Fruit fly (Drosophila melanogaster) whole organism, embryonic: ENCODE results near the gene CG13676.

Experiments used
- Awh ChIP-seq: fragments of 200-800 bp; sonication (Bioruptor generic); IDR thresholded peaks from 2 replicates; pipeline ENCODE4, ENCODE4 v1.3.6; 2022; ENCODE audit warnings: missing biosample characterization, missing genetic modification characterization
- CG10959 ChIP-seq: fragments of 200-800 bp; sonication (Bioruptor generic); IDR thresholded peaks from 2 replicates; pipeline ENCODE4 v1.3.6; 2022; ENCODE audit warnings: missing biosample characterization, missing genetic modification characterization
- CG11398 ChIP-seq: fragments of 200-800 bp; sonication (Bioruptor generic); optimal IDR thresholded peaks from 2 replicates; lab custom pipeline; 2016; ENCODE audit warnings: missing biosample characterization, missing genetic modification characterization
- CG11723 ChIP-seq: fragments of 200-800 bp; sonication (Bioruptor generic); optimal IDR thresholded peaks from 2 replicates; lab custom pipeline; 2017; ENCODE audit warnings: missing biosample characterization, mild to moderate bottlenecking, missing genetic modification characterization
- CG12391 ChIP-seq: fragments of 200-800 bp; sonication (Bioruptor generic); optimal IDR thresholded peaks from 3 replicates; lab custom pipeline; 2018; ENCODE audit warnings: missing biosample characterization, mild to moderate bottlenecking, missing genetic modification characterization, moderate library complexity
- CG13624 ChIP-seq: fragments of 200-800 bp; sonication (Bioruptor generic); optimal IDR thresholded peaks from 2 replicates; lab custom pipeline; 2016; ENCODE audit warnings: missing biosample characterization, missing genetic modification characterization
- CG14050 ChIP-seq: fragments of 200-800 bp; sonication (Bioruptor generic); IDR thresholded peaks from 3 replicates; pipeline ENCODE4 v1.3.6; 2022; ENCODE audit warnings: missing biosample characterization, missing genetic modification characterization
- CG15269 ChIP-seq: fragments of 200-800 bp; sonication (Bioruptor generic); optimal IDR thresholded peaks from 2 replicates; lab custom pipeline; 2018; ENCODE audit warnings: missing biosample characterization, mild to moderate bottlenecking, missing genetic modification characterization, moderate library complexity
- CG17328 ChIP-seq: fragments of 200-800 bp; sonication (Bioruptor generic); IDR thresholded peaks from 2 replicates; pipeline ENCODE4 v1.3.6; 2022; ENCODE audit warnings: missing biosample characterization, missing genetic modification characterization
- CG17361 ChIP-seq: fragments of 200-800 bp; sonication (Bioruptor generic); IDR thresholded peaks from 3 replicates; pipeline ENCODE4 v1.3.6; 2022; ENCODE audit warnings: missing biosample characterization, missing genetic modification characterization
- CG17829 ChIP-seq: fragments of 200-800 bp; optimal IDR thresholded peaks from 2 replicates; lab custom pipeline; 2019; ENCODE audit warnings: missing biosample characterization, mild to moderate bottlenecking, missing genetic modification characterization, moderate library complexity
- CG18262 ChIP-seq: fragments of 200-800 bp; optimal IDR thresholded peaks from 3 replicates; lab custom pipeline; 2019; ENCODE audit warnings: missing biosample characterization, mild to moderate bottlenecking, missing genetic modification characterization, moderate library complexity
- CG34224 ChIP-seq: fragments of 200-800 bp; sonication (Bioruptor generic); IDR thresholded peaks from 3 replicates; pipeline ENCODE4 v1.3.6; 2022; ENCODE audit warnings: missing biosample characterization, missing genetic modification characterization; ENCODE audit not compliant: partially characterized antibody
- CG4328 ChIP-seq: fragments of 200-800 bp; sonication (Bioruptor generic); optimal IDR thresholded peaks from 3 replicates; lab custom pipeline; 2017; ENCODE audit warnings: missing biosample characterization, missing genetic modification reagents, missing genetic modification characterization
- CG4360 ChIP-seq: fragments of 200-800 bp; sonication (Bioruptor generic); IDR thresholded peaks from 2 replicates; pipeline ENCODE4 v1.3.6; 2022; ENCODE audit warnings: missing biosample characterization, missing genetic modification characterization
- CG5953 ChIP-seq: fragments of 200-800 bp; sonication (Bioruptor generic); IDR thresholded peaks from 2 replicates; pipeline ENCODE4 v1.3.6; 2022; ENCODE audit warnings: missing biosample characterization, missing genetic modification characterization
- CG6175 ChIP-seq: fragments of 200-800 bp; sonication (Bioruptor generic); IDR thresholded peaks from 3 replicates; pipeline ENCODE4 v1.3.6; 2022; ENCODE audit warnings: missing biosample characterization, missing genetic modification characterization
- CG6272 ChIP-seq: fragments of 200-800 bp; sonication (Bioruptor generic); IDR thresholded peaks from 2 replicates; pipeline ENCODE4 v1.3.6; 2022; ENCODE audit warnings: missing biosample characterization, missing genetic modification characterization
- CG6765 ChIP-seq: fragments of 200-800 bp; sonication (Bioruptor generic); optimal IDR thresholded peaks from 3 replicates; lab custom pipeline; 2017; ENCODE audit warnings: missing biosample characterization, mild to moderate bottlenecking, missing genetic modification characterization
- CG7786 ChIP-seq: fragments of 200-800 bp; sonication (Bioruptor generic); optimal IDR thresholded peaks from 2 replicates; lab custom pipeline; 2016; ENCODE audit warnings: missing biosample characterization, missing genetic modification characterization
- CG9727 ChIP-seq: fragments of 200-800 bp; sonication (Bioruptor generic); optimal IDR thresholded peaks from 3 replicates; lab custom pipeline; 2017; ENCODE audit warnings: missing biosample characterization, mild to moderate bottlenecking, missing genetic modification characterization
- CG9932 ChIP-seq: fragments of 200-800 bp; sonication (Bioruptor generic); IDR thresholded peaks from 2 replicates; pipeline ENCODE4 v1.3.6; 2022; ENCODE audit warnings: missing biosample characterization, missing genetic modification characterization
- CkIIα-i1 ChIP-seq: fragments of 200-800 bp; sonication (Bioruptor generic); IDR thresholded peaks from 2 replicates; pipeline ENCODE4 v1.3.6; 2022; ENCODE audit warnings: missing biosample characterization, missing genetic modification characterization
- ERR ChIP-seq: fragments of 200-800 bp; sonication (Bioruptor generic); optimal IDR thresholded peaks from 2 replicates; lab custom pipeline; 2016; ENCODE audit warnings: missing biosample characterization, missing genetic modification characterization
- Fer3 ChIP-seq: fragments of 200-800 bp; sonication (Bioruptor generic); optimal IDR thresholded peaks from 2 replicates; lab custom pipeline; 2018; ENCODE audit warnings: missing biosample characterization, mild to moderate bottlenecking, missing genetic modification characterization, moderate library complexity
- GATAe ChIP-seq: fragments of 200-800 bp; sonication (Bioruptor generic); conservative IDR thresholded peaks from 2 replicates; pipeline ENCODE4 v1.3.6; 2022; ENCODE audit warnings: missing biosample characterization, missing genetic modification characterization
- Hand ChIP-seq: fragments of 200-800 bp; sonication (Bioruptor generic); optimal IDR thresholded peaks from 2 replicates; lab custom pipeline; 2017; ENCODE audit warnings: mild to moderate bottlenecking, missing biosample characterization, missing genetic modification reagents, missing genetic modification characterization
- Hr3 ChIP-seq: fragments of 200-800 bp; sonication (Bioruptor generic); optimal IDR thresholded peaks from 3 replicates; lab custom pipeline; 2016; ENCODE audit warnings: missing biosample characterization, missing genetic modification characterization
- Hsf ChIP-seq: fragments of 200-800 bp; sonication (Bioruptor generic); optimal IDR thresholded peaks from 3 replicates; lab custom pipeline; 2016; ENCODE audit warnings: missing biosample characterization, missing genetic modification characterization
- Lim3 ChIP-seq: fragments of 200-800 bp; sonication (Bioruptor generic); IDR thresholded peaks from 2 replicates; pipeline ENCODE4 v1.3.6; 2022; ENCODE audit warnings: missing biosample characterization, missing genetic modification characterization
- Oaz ChIP-seq: fragments of 200-800 bp; sonication (Bioruptor generic); IDR thresholded peaks from 2 replicates; pipeline ENCODE4 v1.3.6; 2022; ENCODE audit warnings: missing biosample characterization, missing genetic modification characterization
- bowl ChIP-seq: fragments of 200-800 bp; sonication (Bioruptor generic); IDR thresholded peaks from 2 replicates; pipeline ENCODE4 v1.3.6; 2022; ENCODE audit warnings: missing biosample characterization, missing genetic modification characterization
- chn ChIP-seq: fragments of 200-800 bp; sonication (Bioruptor generic); optimal IDR thresholded peaks from 2 replicates; lab custom pipeline; 2016; ENCODE audit warnings: missing biosample characterization, missing genetic modification characterization
- cwo ChIP-seq: fragments of 200-800 bp; sonication (Bioruptor generic); optimal IDR thresholded peaks from 3 replicates; lab custom pipeline; 2017; ENCODE audit warnings: missing biosample characterization, missing genetic modification characterization, mild to moderate bottlenecking, moderate library complexity, missing genetic modification reagents
- da ChIP-seq: fragments of 200-800 bp; sonication (Bioruptor generic); optimal IDR thresholded peaks from 2 replicates; lab custom pipeline; 2016; ENCODE audit warnings: missing biosample characterization, missing genetic modification characterization
- fd96Cb ChIP-seq: fragments of 200-800 bp; sonication (Bioruptor generic); optimal IDR thresholded peaks from 2 replicates; lab custom pipeline; 2018; ENCODE audit warnings: missing biosample characterization, mild to moderate bottlenecking, missing genetic modification characterization, moderate library complexity
- ind ChIP-seq: fragments of 200-800 bp; sonication (Bioruptor generic); optimal IDR thresholded peaks from 3 replicates; lab custom pipeline; 2016; ENCODE audit warnings: missing biosample characterization, missing genetic modification characterization
- lbe ChIP-seq: fragments of 200-800 bp; sonication (Bioruptor generic); optimal IDR thresholded peaks from 2 replicates; lab custom pipeline; 2016; ENCODE audit warnings: missing biosample characterization, mild to moderate bottlenecking, missing genetic modification characterization
- lilli ChIP-seq: fragments of 200-800 bp; sonication (Bioruptor generic); optimal IDR thresholded peaks from 3 replicates; lab custom pipeline; 2016; ENCODE audit warnings: missing biosample characterization, missing genetic modification characterization
- nau ChIP-seq: fragments of 200-800 bp; sonication (Bioruptor generic); optimal IDR thresholded peaks from 3 replicates; lab custom pipeline; 2017; ENCODE audit warnings: missing biosample characterization, mild to moderate bottlenecking, missing genetic modification characterization, missing genetic modification reagents
- p53 ChIP-seq: fragments of 200-800 bp; sonication (Bioruptor generic); optimal IDR thresholded peaks from 2 replicates; lab custom pipeline; 2016; ENCODE audit warnings: missing biosample characterization, missing genetic modification characterization
- pnt ChIP-seq: fragments of 200-800 bp; sonication (Bioruptor generic); optimal IDR thresholded peaks from 3 replicates; lab custom pipeline; 2016; ENCODE audit warnings: missing biosample characterization, missing genetic modification characterization
- prd ChIP-seq, 3 experiments: fragments of >200 bp in 2 of 3; fragments of 200-800 bp in 1 of 3; sonication (Bioruptor generic) in 1 of 3; optimal IDR thresholded peaks in 2 of 3; IDR thresholded peaks in 1 of 3; 2 replicates in 2 of 3; 3 replicates in 1 of 3; pipeline versions ENCODE4 v1.3.6 to Lab custom; 2017 to 2022; ENCODE audit warnings: missing biosample characterization in 1 of 3, missing genetic modification characterization in 1 of 3
- rib ChIP-seq: fragments of 200-800 bp; sonication (Bioruptor generic); IDR thresholded peaks from 2 replicates; pipeline ENCODE4 v1.3.6; 2022; ENCODE audit warnings: missing biosample characterization, missing genetic modification characterization
- scrt ChIP-seq: fragments of 200-800 bp; sonication (Bioruptor generic); optimal IDR thresholded peaks from 2 replicates; lab custom pipeline; 2018; ENCODE audit warnings: missing biosample characterization, mild to moderate bottlenecking, missing genetic modification characterization, moderate library complexity
- seq ChIP-seq: fragments of 200-800 bp; sonication (Bioruptor generic); IDR thresholded peaks from 2 replicates; pipeline ENCODE4 v1.3.6; 2022; ENCODE audit warnings: missing biosample characterization, missing genetic modification characterization
- sob ChIP-seq: fragments of 200-800 bp; sonication (Bioruptor generic); IDR thresholded peaks from 2 replicates; pipeline ENCODE4 v1.3.6; 2022; ENCODE audit warnings: missing biosample characterization, missing genetic modification characterization
- sqz ChIP-seq: fragments of 200-800 bp; sonication (Bioruptor generic); optimal IDR thresholded peaks from 3 replicates; lab custom pipeline; 2018; ENCODE audit warnings: missing biosample characterization, mild to moderate bottlenecking, missing genetic modification characterization
- stc ChIP-seq: fragments of 200-800 bp; sonication (Bioruptor generic); IDR thresholded peaks from 2 replicates; pipeline ENCODE4 v1.3.6; 2022; ENCODE audit warnings: missing biosample characterization, missing genetic modification characterization
- unc-4 ChIP-seq: fragments of 200-800 bp; sonication (Bioruptor generic); IDR thresholded peaks from 2 replicates; pipeline ENCODE4 v1.3.6; 2022; ENCODE audit warnings: missing biosample characterization, missing genetic modification characterization; ENCODE audit not compliant: partially characterized antibody
- vfl ChIP-seq: fragments of 200-800 bp; sonication (Bioruptor generic); optimal IDR thresholded peaks from 2 replicates; lab custom pipeline; 2016; ENCODE audit warnings: missing biosample characterization, missing genetic modification characterization

The CG13676 gene

dm6 chr3L:8137448-8137906 lies 14.1 kb downstream of the CG13676 start, which contains the start of the genes Setx and mus301 (continued):
- TF ChIP-seq Oaz: 0 out of 2 replicates have a peak, but pooled peaks have one; percentile 20
- peak; percentile 85 for TF ChIP-seq Hr3 (GFP tag; lab: Kevin White, UChicago)
- peak; percentile 46 for TF ChIP-seq cwo (GFP tag; lab: Kevin White, UChicago)
- TF ChIP-seq CG12391: peak; percentile 82
- peak; percentile 60 for TF ChIP-seq ERR (GFP tag; lab: Kevin White, UChicago)
- TF ChIP-seq CG34224 (GFP tag; lab: Robert Waterston, UW): no peak
- peak; percentile 66 for TF ChIP-seq fd96Cb (tag; lab: Kevin White, UChicago)
- TF ChIP-seq Hsf: peak; percentile 89
- TF ChIP-seq lilli (GFP tag; lab: Kevin White, UChicago): peak; percentile 92
- TF ChIP-seq rib: peak; percentile 73
- peak; percentile 73 for TF ChIP-seq CG6272 (GFP tag; lab: Robert Waterston, UW)
- TF ChIP-seq nau: no peak
- peak; percentile 92 for TF ChIP-seq sob (GFP tag; lab: Robert Waterston, UW)
- no peak for TF ChIP-seq prd (optimal IDR thresholded peaks at IDR 0.05; lab: Kevin White, UChicago)
- peak; percentile 84 for TF ChIP-seq prd (GFP tag; IDR thresholded peaks at IDR 0.05; lab: Robert Waterston, UW)
- 0 out of 3 replicates have a peak, but pooled peaks have one; percentile 10 for TF ChIP-seq CG14050 (GFP tag; lab: Robert Waterston, UW)
- no peak for TF ChIP-seq GATAe (GFP tag; lab: Robert Waterston, UW)
- peak; percentile 83 for TF ChIP-seq CG7786 (GFP tag; lab: Kevin White, UChicago)
- peak; percentile 64 for TF ChIP-seq CG11723 (GFP tag; lab: Kevin White, UChicago)
- no peak; the same call in 2 of the 3 replicates for TF ChIP-seq CG17361 (GFP tag; lab: Robert Waterston, UW)
- TF ChIP-seq da: peak; percentile 72
- no peak for TF ChIP-seq CkIIα-i1
- no peak for TF ChIP-seq CG5953 (GFP tag; lab: Robert Waterston, UW)
- TF ChIP-seq CG10959 (GFP tag; lab: Robert Waterston, UW): peak; percentile 48; the same call in 1 of the 2 replicates
- no peak for TF ChIP-seq CG6765 (GFP tag; lab: Kevin White, UChicago)
- TF ChIP-seq CG6175: peak; percentile 71; the same call in 2 of the 3 replicates
- no peak for TF ChIP-seq CG18262
- TF ChIP-seq lbe (GFP tag; lab: Kevin White, UChicago): peak; percentile 84
- TF ChIP-seq unc-4 (GFP tag; lab: Robert Waterston, UW): peak; percentile 17; the same call in 1 of the 2 replicates
- TF ChIP-seq CG9727 (GFP tag; lab: Kevin White, UChicago): peak; percentile 82
- TF ChIP-seq stc: no peak
- TF ChIP-seq CG13624: peak; percentile 91
- TF ChIP-seq scrt (GFP tag; lab: Kevin White, UChicago): no peak
- TF ChIP-seq Fer3: peak; percentile 70
- no peak for TF ChIP-seq sqz
- TF ChIP-seq Hand: no peak
- peak; percentile 63 for TF ChIP-seq CG17328 (GFP tag; lab: Robert Waterston, UW)
- no peak for TF ChIP-seq Awh
- peak; percentile 90 for TF ChIP-seq chn (GFP tag; lab: Kevin White, UChicago)
- TF ChIP-seq seq (GFP tag; lab: Robert Waterston, UW): no peak
- peak; percentile 37 for TF ChIP-seq CG4328
- TF ChIP-seq ind: peak; percentile 81
- TF ChIP-seq CG17829 (tag; lab: Kevin White, UChicago): no peak
- no peak for TF ChIP-seq Lim3 (GFP tag; lab: Robert Waterston, UW)
- TF ChIP-seq CG11398: peak; percentile 27
- TF ChIP-seq CG15269 (tag; lab: Kevin White, UChicago): no peak
- TF ChIP-seq CG9932 (GFP tag; lab: Robert Waterston, UW): peak; percentile 94
- peak; percentile 70 for TF ChIP-seq p53 (GFP tag; lab: Kevin White, UChicago)
- peak; percentile 90 for TF ChIP-seq vfl (GFP tag; lab: Kevin White, UChicago)
- peak; percentile 76 for TF ChIP-seq pnt (GFP tag; lab: Kevin White, UChicago)
- no peak for TF ChIP-seq bowl (GFP tag; lab: Robert Waterston, UW)
- no peak for TF ChIP-seq CG4360 (GFP tag; lab: Robert Waterston, UW)
